Worm (Caenorhabditis elegans): ENCODE results near the gene try-11.

The try-11 gene

ce11 chrV:7432441-7433146 is 18.9 kb upstream of the try-11 start (continued):
- TF ChIP-seq daf-8 (GFP tag; IDR thresholded peaks at IDR 0.05) (0 out of 2 replicates have a peak, but pooled peaks have one; percentile 50), ctbp-1 (GFP tag; IDR thresholded peaks at IDR 0.05) (no peak), lin-15B (tag; optimal IDR thresholded peaks at IDR 0.05) (no peak), nhr-102 (tag; optimal IDR thresholded peaks at IDR 0.05) (peak; percentile 68), spr-3 (GFP tag; optimal IDR thresholded peaks at IDR 0.05) (peak; percentile 39), skn-1 (tag; optimal IDR thresholded peaks at IDR 0.05) (no peak), ama-1 (optimal IDR thresholded peaks at IDR 0.05) (peak; percentile 73), lin-38 (GFP tag; IDR thresholded peaks at IDR 0.05) (peak; percentile 47), lin-29 (GFP tag; IDR thresholded peaks at IDR 0.05) (no peak), dmd-9 (GFP tag; IDR thresholded peaks at IDR 0.05) (no peak), nhr-28 (tag; optimal IDR thresholded peaks at IDR 0.05) (no peak), lin-1 (GFP tag; IDR thresholded peaks at IDR 0.05) (peak; percentile 58; the same call in 1 of the 2 replicates), Y5F2A.4 (GFP tag; optimal IDR thresholded peaks at IDR 0.05) (peak; percentile 29), arid-1 (GFP tag; conservative IDR thresholded peaks at IDR 0.05) (peak; percentile 46; the same call in 1 of the 2 replicates), rbr-2 (tag; optimal IDR thresholded peaks at IDR 0.05) (no peak), dve-1 (tag; optimal IDR thresholded peaks at IDR 0.05; ENCODE audit: insufficient read depth) (peak; percentile 69), hif-1 (tag; optimal IDR thresholded peaks at IDR 0.05) (peak in 1 of 2 experiments; percentile 11), Y48G9A.11 (GFP tag; IDR thresholded peaks at IDR 0.05) (peak; percentile 38; the same call in 1 of the 2 replicates), zfp-3 (GFP tag; conservative IDR thresholded peaks at IDR 0.05) (peak; percentile 90), Y75B8A.6 (GFP tag; IDR thresholded peaks at IDR 0.05) (0 out of 2 replicates have a peak, but pooled peaks have one; percentile 27), aha-1 (tag) (peak; percentile 90), D1046.2 (GFP tag; IDR thresholded peaks at IDR 0.05) (no peak), mdt-29 (GFP tag; IDR thresholded peaks at IDR 0.05) (0 out of 2 replicates have a peak, but pooled peaks have one; percentile 6), Y105C5A.15 (GFP tag; IDR thresholded peaks at IDR 0.05) (0 out of 2 replicates have a peak, but pooled peaks have one; percentile 2), lin-39 (tag; optimal IDR thresholded peaks at IDR 0.05) (no peak), pha-4 (GFP tag; IDR thresholded peaks at IDR 0.05) (peak; percentile 39; the same call in 1 of the 2 replicates), pha-4 (tag; optimal IDR thresholded peaks at IDR 0.05) (no peak), nhr-41 (GFP tag; IDR thresholded peaks at IDR 0.05) (no peak; the same call in none of the 2 replicates), F44E2.7 (GFP tag; IDR thresholded peaks at IDR 0.05) (no peak), hmg-1.1 (GFP tag; IDR thresholded peaks at IDR 0.05) (no peak), lsy-2 (tag; optimal IDR thresholded peaks at IDR 0.05) (peak in 1 of 2 experiments; percentile 7), zip-2 (tag; optimal IDR thresholded peaks at IDR 0.05) (no peak), tra-1 (GFP tag; IDR thresholded peaks at IDR 0.05) (peak; percentile 62), duxl-1 (tag; optimal IDR thresholded peaks at IDR 0.05; ENCODE audit: poor library complexity) (peak; percentile 35), pqm-1 (tag; optimal IDR thresholded peaks at IDR 0.05) (no peak), mep-1 (tag; optimal IDR thresholded peaks at IDR 0.05) (peak; percentile 50), hlh-30 (tag; optimal IDR thresholded peaks at IDR 0.05; ENCODE audit: insufficient read depth) (no peak), ztf-7 (tag; optimal IDR thresholded peaks at IDR 0.05) (no peak)

- no peak for TF ChIP-seq dmd-8 (GFP tag; IDR thresholded peaks at IDR 0.05)
- no peak for TF ChIP-seq nhr-41 (GFP tag; IDR thresholded peaks at IDR 0.05)
- TF ChIP-seq lin-1 (GFP tag; IDR thresholded peaks at IDR 0.05): no peak
- TF ChIP-seq ceh-62 (tag; optimal IDR thresholded peaks at IDR 0.05): no peak
- TF ChIP-seq nhr-48 (tag; optimal IDR thresholded peaks at IDR 0.05): peak; percentile 56
- TF ChIP-seq daf-16 (GFP tag; optimal IDR thresholded peaks at IDR 0.05): no peak
- TF ChIP-seq daf-16 (tag; optimal IDR thresholded peaks at IDR 0.05): peak; percentile 62
- TF ChIP-seq hif-1 (tag; optimal IDR thresholded peaks at IDR 0.05): peak in 1 of 2 experiments; percentile 10
- no peak for TF ChIP-seq F10B5.3 (tag; optimal IDR thresholded peaks at IDR 0.05)
- TF ChIP-seq daf-12 (tag; optimal IDR thresholded peaks at IDR 0.05): no peak
- TF ChIP-seq lir-3 (tag; optimal IDR thresholded peaks at IDR 0.05): no peak
- peak; percentile 39; the same call in 1 of the 2 replicates for TF ChIP-seq mxl-2 (GFP tag; conservative IDR thresholded peaks at IDR 0.05)
- no peak for TF ChIP-seq unc-130 (GFP tag; optimal IDR thresholded peaks at IDR 0.05)
- TF ChIP-seq duxl-1 (tag; optimal IDR thresholded peaks at IDR 0.05; ENCODE audit: poor library complexity): peak; percentile 23
- TF ChIP-seq lim-7 (GFP tag; IDR thresholded peaks at IDR 0.05): no peak
- TF ChIP-seq lsy-2 (tag; optimal IDR thresholded peaks at IDR 0.05): peak in 1 of 2 experiments; percentile 68
- TF ChIP-seq nhr-11 (tag; optimal IDR thresholded peaks at IDR 0.05): peak; percentile 32
Measured at ce11 chrV:7434805-7435363, 16.6 kb upstream of the try-11 start.

Measured in whole organism, L4 larva.